Worm (Caenorhabditis elegans) whole organism, L4 larva: ENCODE data around the gene T05H10.4.

Experiments
- F44E2.7 ChIP-seq: fragments of 200-800 bp; sonication (Bioruptor generic); IDR thresholded peaks from 2 replicates; pipeline ENCODE4 v2.1.2; 2022; ENCODE audit warnings: missing genetic modification characterization, missing compliant biosample characterization
- F49E8.2 ChIP-seq: sonication (generic microtip); optimal IDR thresholded peaks from 2 replicates; lab custom pipeline; 2016; ENCODE audit warnings: missing compliant biosample characterization, mild to moderate bottlenecking, missing genetic modification characterization, borderline replicate concordance
- T20F7.1 ChIP-seq: fragments of 200-800 bp; sonication (Bioruptor generic); optimal IDR thresholded peaks from 2 replicates; lab custom pipeline; 2018; ENCODE audit warnings: mild to moderate bottlenecking, missing genetic modification characterization, missing compliant biosample characterization
- Y105C5A.15 ChIP-seq: fragments of 200-800 bp; sonication (Bioruptor generic); IDR thresholded peaks from 2 replicates; pipeline ENCODE4 v1.3.6; 2022; ENCODE audit warnings: missing genetic modification characterization, missing compliant biosample characterization
- Y48G9A.11 ChIP-seq: fragments of 200-800 bp; sonication (Bioruptor generic); IDR thresholded peaks from 2 replicates; pipeline ENCODE4 v1.3.6; 2022; ENCODE audit warnings: missing genetic modification reagents, missing genetic modification characterization, missing compliant biosample characterization
- Y5F2A.4 ChIP-seq: fragments of 200-800 bp; sonication (Bioruptor generic); optimal IDR thresholded peaks from 2 replicates; lab custom pipeline; 2018; ENCODE audit warnings: mild to moderate bottlenecking, missing genetic modification characterization, missing compliant biosample characterization
- ZK337.2 ChIP-seq: fragments of 200-800 bp; sonication (Bioruptor generic); IDR thresholded peaks from 2 replicates; pipeline ENCODE4 v1.3.6; 2022; ENCODE audit warnings: missing genetic modification reagents, missing genetic modification characterization, missing compliant biosample characterization
- attf-4 ChIP-seq: sonication (generic microtip); optimal IDR thresholded peaks from 3 replicates; lab custom pipeline; 2017; ENCODE audit warnings: missing biosample characterization, missing genetic modification characterization
- ceh-20 ChIP-seq: fragments of 200-800 bp; sonication (Bioruptor generic); IDR thresholded peaks from 2 replicates; pipeline ENCODE4 v1.3.6; 2022; ENCODE audit warnings: missing genetic modification reagents, missing genetic modification characterization, missing compliant biosample characterization
- ceh-28 ChIP-seq: fragments of 150-350 bp; optimal IDR thresholded peaks from 2 replicates; lab custom pipeline; 2014; ENCODE audit warnings: missing biosample characterization, missing genetic modification reagents, missing genetic modification characterization
- daf-12 ChIP-seq: fragments of 150-350 bp; optimal IDR thresholded peaks from 2 replicates; lab custom pipeline; 2014; ENCODE audit warnings: missing biosample characterization, missing genetic modification reagents, missing genetic modification characterization
- daf-16 ChIP-seq, 3 experiments: sonication (generic microtip); optimal IDR thresholded peaks; 2 replicates each; lab custom pipeline; 2016 to 2017; ENCODE audit warnings: missing genetic modification characterization in 3 of 3, missing genetic modification reagents in 3 of 3, mild to moderate bottlenecking in 2 of 3, missing compliant biosample characterization in 2 of 3, missing biosample characterization in 1 of 3, moderate library complexity in 1 of 3
- daf-8 ChIP-seq: fragments of 200-800 bp; sonication (Bioruptor generic); IDR thresholded peaks from 2 replicates; pipeline ENCODE4 v1.3.6; 2022; ENCODE audit warnings: missing genetic modification characterization, missing compliant biosample characterization
- dmd-6 ChIP-seq: fragments of 200-800 bp; sonication (Bioruptor generic); IDR thresholded peaks from 2 replicates; pipeline ENCODE4 v1.3.6; 2022; ENCODE audit warnings: missing genetic modification reagents, missing genetic modification characterization, missing compliant biosample characterization
- dpl-1 ChIP-seq: fragments of 150-350 bp; optimal IDR thresholded peaks from 2 replicates; lab custom pipeline; 2014; ENCODE audit warnings: missing biosample characterization, missing genetic modification reagents, missing genetic modification characterization
- dve-1 ChIP-seq: sonication (generic microtip); optimal IDR thresholded peaks from 2 replicates; lab custom pipeline; 2017; ENCODE audit warnings: antibody characterized with exemption, mild to moderate bottlenecking, missing genetic modification characterization, missing compliant biosample characterization; ENCODE audit not compliant: insufficient read depth
- egl-43 ChIP-seq: fragments of 200-800 bp; sonication (Bioruptor generic); IDR thresholded peaks from 2 replicates; pipeline ENCODE4 v1.3.6; 2022; ENCODE audit warnings: missing genetic modification reagents, missing genetic modification characterization, missing compliant biosample characterization
- fkh-10 ChIP-seq: fragments of 150-350 bp; optimal IDR thresholded peaks from 2 replicates; lab custom pipeline; 2014; ENCODE audit warnings: missing biosample characterization, missing genetic modification reagents, missing genetic modification characterization
- gei-8 ChIP-seq: fragments of 200-800 bp; sonication (Bioruptor generic); optimal IDR thresholded peaks from 2 replicates; lab custom pipeline; 2018; ENCODE audit warnings: mild to moderate bottlenecking, missing genetic modification characterization, missing compliant biosample characterization
- hif-1 ChIP-seq, 2 experiments: sonication (generic microtip); optimal IDR thresholded peaks; 2 replicates each; lab custom pipeline; 2016 to 2017; ENCODE audit warnings: missing compliant biosample characterization in 2 of 2, missing genetic modification characterization in 2 of 2, missing genetic modification reagents in 2 of 2, missing genotype in 2 of 2, mild to moderate bottlenecking in 1 of 2
- hlh-11 ChIP-seq: fragments of 200-800 bp; sonication (Bioruptor generic); optimal IDR thresholded peaks from 2 replicates; lab custom pipeline; 2018; ENCODE audit warnings: mild to moderate bottlenecking, missing genetic modification characterization, missing compliant biosample characterization
- hlh-30 ChIP-seq: sonication (generic microtip); optimal IDR thresholded peaks from 2 replicates; lab custom pipeline; 2017; ENCODE audit warnings: antibody characterized with exemption, mild to moderate bottlenecking, missing genetic modification characterization, missing compliant biosample characterization; ENCODE audit not compliant: insufficient read depth
- hmg-1.1 ChIP-seq: fragments of 200-800 bp; sonication (Bioruptor generic); IDR thresholded peaks from 2 replicates; pipeline ENCODE4 v1.3.6; 2022; ENCODE audit warnings: missing genetic modification reagents, missing genetic modification characterization, missing compliant biosample characterization
- lin-1 ChIP-seq: fragments of 200-800 bp; sonication (Bioruptor generic); IDR thresholded peaks from 2 replicates; pipeline ENCODE4 v1.3.6; 2022; ENCODE audit warnings: missing genetic modification reagents, missing genetic modification characterization, missing compliant biosample characterization
- lin-15B ChIP-seq: fragments of 150-350 bp; sonication (generic microtip); optimal IDR thresholded peaks from 3 replicates; lab custom pipeline; 2014; ENCODE audit warnings: missing biosample characterization, missing genetic modification characterization
- lin-38 ChIP-seq: fragments of 200-800 bp; sonication (Bioruptor generic); IDR thresholded peaks from 2 replicates; pipeline ENCODE4 v1.3.6; 2022; ENCODE audit warnings: missing genetic modification reagents, missing genetic modification characterization, missing compliant biosample characterization
- lsy-2 ChIP-seq, 2 experiments: fragments of 150-350 bp in 1 of 2; sonication (generic microtip) in 1 of 2; optimal IDR thresholded peaks; 2 replicates each; lab custom pipeline; 2014 to 2017; ENCODE audit warnings: missing biosample characterization in 2 of 2, missing genetic modification characterization in 2 of 2
- madf-9 ChIP-seq: fragments of 200-800 bp; sonication (Bioruptor generic); conservative IDR thresholded peaks from 2 replicates; pipeline ENCODE4 v1.3.6; 2022; ENCODE audit warnings: missing genetic modification reagents, missing genetic modification characterization, missing compliant biosample characterization
- mep-1 ChIP-seq: fragments of 150-350 bp; sonication (generic microtip); optimal IDR thresholded peaks from 3 replicates; lab custom pipeline; 2014; ENCODE audit warnings: missing biosample characterization, missing genetic modification characterization
- mes-2 ChIP-seq: sonication (generic microtip); optimal IDR thresholded peaks from 2 replicates; lab custom pipeline; 2016; ENCODE audit warnings: missing genotype, mild to moderate bottlenecking, missing genetic modification characterization, missing compliant biosample characterization; ENCODE audit not compliant: poor library complexity, severe bottlenecking
- mxl-2 ChIP-seq: fragments of 200-800 bp; sonication (Bioruptor generic); conservative IDR thresholded peaks from 2 replicates; pipeline ENCODE4 v1.3.6; 2022; ENCODE audit warnings: missing genetic modification reagents, missing genetic modification characterization, missing compliant biosample characterization
- mxl-3 ChIP-seq: fragments of 200-800 bp; sonication (Bioruptor generic); optimal IDR thresholded peaks from 2 replicates; lab custom pipeline; 2018; ENCODE audit warnings: mild to moderate bottlenecking, missing genetic modification characterization, missing compliant biosample characterization
- nhr-28 ChIP-seq: fragments of 150-350 bp; optimal IDR thresholded peaks from 2 replicates; lab custom pipeline; 2014; ENCODE audit warnings: missing biosample characterization, missing genetic modification characterization
- nhr-42 ChIP-seq: fragments of 200-800 bp; sonication (Bioruptor generic); IDR thresholded peaks from 2 replicates; pipeline ENCODE4 v1.3.6; 2022; ENCODE audit warnings: missing genetic modification characterization, missing compliant biosample characterization
- nhr-6 ChIP-seq: fragments of 150-350 bp; optimal IDR thresholded peaks from 2 replicates; lab custom pipeline; 2014; ENCODE audit warnings: missing biosample characterization, missing genetic modification characterization
- nhr-76 ChIP-seq: fragments of 150-350 bp; optimal IDR thresholded peaks from 2 replicates; lab custom pipeline; 2014; ENCODE audit warnings: missing biosample characterization, missing genetic modification characterization
- nhr-77 ChIP-seq: fragments of 150-350 bp; optimal IDR thresholded peaks from 2 replicates; lab custom pipeline; 2014; ENCODE audit warnings: missing biosample characterization, missing genetic modification characterization
- pha-4 ChIP-seq, 2 experiments: fragments of 150-350 bp in 1 of 2; fragments of 200-800 bp in 1 of 2; sonication (Bioruptor generic) in 1 of 2; IDR thresholded peaks in 1 of 2; optimal IDR thresholded peaks in 1 of 2; 2 replicates each; pipeline versions ENCODE4 v1.3.6 to Lab custom; 2014 to 2022; ENCODE audit warnings: missing genetic modification characterization in 2 of 2, missing genetic modification reagents in 2 of 2, missing biosample characterization in 1 of 2, missing compliant biosample characterization in 1 of 2
- pqm-1 ChIP-seq: sonication (generic microtip); optimal IDR thresholded peaks from 2 replicates; lab custom pipeline; 2017; ENCODE audit warnings: missing biosample characterization, missing genetic modification characterization
- rbr-2 ChIP-seq: sonication (generic microtip); optimal IDR thresholded peaks from 2 replicates; lab custom pipeline; 2016; ENCODE audit warnings: missing genotype, missing genetic modification characterization, missing compliant biosample characterization
- saeg-2 ChIP-seq: fragments of 200-800 bp; sonication (Bioruptor generic); IDR thresholded peaks from 2 replicates; pipeline ENCODE4 v1.3.6; 2022; ENCODE audit warnings: missing genetic modification reagents, missing genetic modification characterization, missing compliant biosample characterization
- sdz-12 ChIP-seq: fragments of 200-800 bp; sonication (Bioruptor generic); optimal IDR thresholded peaks from 2 replicates; lab custom pipeline; 2018; ENCODE audit warnings: mild to moderate bottlenecking, missing genetic modification characterization, missing compliant biosample characterization
- snpc-1.2 ChIP-seq: fragments of 200-800 bp; sonication (Bioruptor generic); IDR thresholded peaks from 2 replicates; pipeline ENCODE4 v1.3.6; 2022; ENCODE audit warnings: missing genetic modification reagents, missing genetic modification characterization, missing compliant biosample characterization
- spr-3 ChIP-seq: fragments of 200-800 bp; sonication (Bioruptor generic); optimal IDR thresholded peaks from 2 replicates; lab custom pipeline; 2018; ENCODE audit warnings: mild to moderate bottlenecking, missing genetic modification characterization, missing compliant biosample characterization
- unc-130 ChIP-seq: sonication (generic microtip); optimal IDR thresholded peaks from 2 replicates; lab custom pipeline; 2016; ENCODE audit warnings: missing genetic modification reagents, missing genetic modification characterization, missing compliant biosample characterization
- unc-62 ChIP-seq, 3 experiments: fragments of 150-350 bp in 1 of 3; sonication (generic microtip); optimal IDR thresholded peaks in 2 of 3; peaks in 1 of 3; 1 replicate in 1 of 3; 2 replicates in 2 of 3; lab custom pipeline; 2014 to 2017; ENCODE audit warnings: missing biosample characterization in 3 of 3, missing genetic modification characterization in 3 of 3, missing genetic modification reagents in 3 of 3, missing genotype in 1 of 3
- vab-7 ChIP-seq: fragments of 200-800 bp; sonication (Bioruptor generic); IDR thresholded peaks from 2 replicates; pipeline ENCODE4 v1.3.6; 2022; ENCODE audit warnings: missing genetic modification reagents, missing genetic modification characterization, missing compliant biosample characterization
- zip-11 ChIP-seq: fragments of 200-800 bp; sonication (Bioruptor generic); IDR thresholded peaks from 2 replicates; pipeline ENCODE4 v1.3.6; 2022; ENCODE audit warnings: missing genetic modification characterization, missing compliant biosample characterization

The T05H10.4 gene

DNA sequence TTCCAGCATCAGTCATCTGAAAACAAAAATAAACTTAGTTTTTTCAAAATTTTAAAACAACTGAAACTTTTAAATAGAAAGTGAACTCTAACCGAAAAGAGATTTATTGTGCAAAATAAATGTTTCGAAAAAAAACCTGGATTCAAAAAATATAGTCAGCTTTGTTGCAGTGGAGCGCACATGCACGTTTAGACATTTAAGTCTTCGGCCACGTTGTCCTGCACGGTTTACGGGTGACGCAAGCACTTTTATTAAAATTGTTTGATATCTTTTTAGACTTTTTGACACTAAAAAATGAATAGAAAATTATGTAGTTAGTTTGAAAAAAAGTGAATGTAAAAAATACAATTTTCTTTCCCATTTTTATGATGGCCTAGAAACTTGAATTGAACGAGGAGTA, 13.5 kb upstream of the T05H10.4 start, which contains the start of the genes ubh-4 and algn-6:
Gene ubh-4 (minus strand): TSS at position 182 of the 400 bp plus-strand sequence.
Gene algn-6 (plus strand): TSS at position 387 of the 400 bp plus-strand sequence.
- TF ChIP-seq lin-1 (no peak), nhr-42 (GFP tag; lab: Robert Waterston, UW) (no peak), mep-1 (tag; lab: Kevin White, UChicago) (peak; percentile 57), egl-43 (no peak), saeg-2 (GFP tag; lab: Robert Waterston, UW) (no peak), ceh-28 (no peak), nhr-28 (tag; lab: Kevin White, UChicago) (peak; percentile 65), gei-8 (GFP tag; lab: Kevin White, UChicago) (no peak), attf-4 (tag; lab: Kevin White, UChicago) (no peak), mxl-3 (GFP tag; lab: Kevin White, UChicago) (peak; percentile 38), hlh-11 (peak; percentile 36), rbr-2 (tag; lab: Kevin White, UChicago) (peak; percentile 36), Y48G9A.11 (GFP tag; lab: Robert Waterston, UW) (peak; percentile 34; the same call in 1 of the 2 replicates), lsy-2 (tag; optimal IDR thresholded peaks at IDR 0.05; lab: Kevin White, UChicago) (peak; percentile 38 to 95), vab-7 (GFP tag; lab: Robert Waterston, UW) (0 out of 2 replicates have a peak, but pooled peaks have one; percentile 22), nhr-77 (tag; lab: Kevin White, UChicago) (peak; percentile 48), F49E8.2 (no peak), Y5F2A.4 (GFP tag; lab: Kevin White, UChicago) (no peak), hif-1 (tag; optimal IDR thresholded peaks at IDR 0.05; lab: Kevin White, UChicago) (peak in 1 of 2 experiments; percentile 83), pha-4 (GFP tag; IDR thresholded peaks at IDR 0.05; lab: Robert Waterston, UW) (no peak), pha-4 (tag; optimal IDR thresholded peaks at IDR 0.05; lab: Kevin White, UChicago) (peak; percentile 8), ceh-20 (no peak), daf-12 (tag; lab: Kevin White, UChicago) (no peak), madf-9 (GFP tag; lab: Robert Waterston, UW) (no peak), lin-38 (GFP tag; lab: Robert Waterston, UW) (peak; percentile 95), daf-16 (GFP tag; optimal IDR thresholded peaks at IDR 0.05; lab: Kevin White, UChicago) (no peak), daf-16 (tag; optimal IDR thresholded peaks at IDR 0.05; lab: Kevin White, UChicago) (peak; percentile 38), mes-2 (tag; lab: Kevin White, UChicago) (peak; percentile 95), F44E2.7 (GFP tag; lab: Robert Waterston, UW) (no peak), spr-3 (GFP tag; lab: Kevin White, UChicago) (no peak), lin-15B (no peak), nhr-76 (tag; lab: Kevin White, UChicago) (no peak), sdz-12 (GFP tag; lab: Kevin White, UChicago) (no peak), dpl-1 (GFP tag; lab: Kevin White, UChicago) (peak; percentile 63), unc-130 (peak; percentile 96), zip-11 (GFP tag; lab: Robert Waterston, UW) (no peak), snpc-1.2 (GFP tag; lab: Robert Waterston, UW) (no peak), ZK337.2 (0 out of 2 replicates have a peak, but pooled peaks have one; percentile 4), T20F7.1 (GFP tag; lab: Kevin White, UChicago) (peak; percentile 90), daf-8 (GFP tag; lab: Robert Waterston, UW) (no peak), dmd-6 (GFP tag; lab: Robert Waterston, UW) (peak; percentile 27; the same call in 1 of the 2 replicates), hlh-30 (tag; lab: Kevin White, UChicago) (peak; percentile 12), unc-62 (GFP tag; optimal IDR thresholded peaks at IDR 0.05 in 1 of 2; lab: Kevin White, UChicago) (no peak), unc-62 (tag; optimal IDR thresholded peaks at IDR 0.05; lab: Kevin White, UChicago) (no peak), Y105C5A.15 (GFP tag; lab: Robert Waterston, UW) (no peak), mxl-2 (GFP tag; lab: Robert Waterston, UW) (no peak), dve-1 (peak; percentile 48), nhr-6 (tag; lab: Kevin White, UChicago) (peak; percentile 80), pqm-1 (peak; percentile 17), fkh-10 (no peak), hmg-1.1 (0 out of 2 replicates have a peak, but pooled peaks have one; percentile 19)
